Worm (Caenorhabditis elegans) whole organism, late embryonic: ENCODE measurements around the gene ard-1.

Experiments
- C08G9.2 ChIP-seq: sonication (generic microtip); optimal IDR thresholded peaks from 2 replicates; lab custom pipeline; 2016; ENCODE audit warnings: mild to moderate bottlenecking, missing genetic modification characterization, moderate library complexity, missing compliant biosample characterization
- C38D4.7 ChIP-seq: fragments of 200-800 bp; sonication (Bioruptor generic); optimal IDR thresholded peaks from 2 replicates; lab custom pipeline; 2018; ENCODE audit warnings: mild to moderate bottlenecking, missing genetic modification characterization, moderate library complexity, missing compliant biosample characterization
- F13H6.1 ChIP-seq: sonication (generic microtip); optimal IDR thresholded peaks from 2 replicates; lab custom pipeline; 2016; ENCODE audit warnings: missing genetic modification characterization, missing compliant biosample characterization
- K02D7.2 ChIP-seq: sonication (generic microtip); optimal IDR thresholded peaks from 2 replicates; lab custom pipeline; 2017; ENCODE audit warnings: mild to moderate bottlenecking, missing genetic modification characterization, missing compliant biosample characterization
- ahr-1 ChIP-seq: sonication (generic microtip); optimal IDR thresholded peaks from 2 replicates; lab custom pipeline; 2016; ENCODE audit warnings: missing genetic modification characterization, missing compliant biosample characterization
- ama-1 ChIP-seq: fragments of 150-350 bp; optimal IDR thresholded peaks from 2 replicates; lab custom pipeline; 2014
- ceh-18 ChIP-seq: sonication (generic microtip); optimal IDR thresholded peaks from 2 replicates; lab custom pipeline; 2016; ENCODE audit warnings: missing genetic modification characterization, missing compliant biosample characterization
- ceh-19 ChIP-seq: fragments of 200-800 bp; sonication (Bioruptor generic); optimal IDR thresholded peaks from 2 replicates; lab custom pipeline; 2018; ENCODE audit warnings: mild to moderate bottlenecking, missing genetic modification characterization, missing compliant biosample characterization
- ceh-2 ChIP-seq: sonication (generic microtip); optimal IDR thresholded peaks from 2 replicates; lab custom pipeline; 2016; ENCODE audit warnings: missing genotype, missing genetic modification characterization, missing compliant biosample characterization
- ceh-22 ChIP-seq: sonication (generic microtip); optimal IDR thresholded peaks from 2 replicates; lab custom pipeline; 2017; ENCODE audit warnings: missing biosample characterization, missing genetic modification characterization
- ceh-24 ChIP-seq: sonication (generic microtip); optimal IDR thresholded peaks from 2 replicates; lab custom pipeline; 2016; ENCODE audit warnings: mild to moderate bottlenecking, missing genetic modification characterization, missing compliant biosample characterization
- ceh-30 ChIP-seq: fragments of 150-350 bp; optimal IDR thresholded peaks from 2 replicates; lab custom pipeline; 2014; ENCODE audit warnings: missing biosample characterization, missing genetic modification characterization
- ceh-31 ChIP-seq: sonication (generic microtip); optimal IDR thresholded peaks from 2 replicates; lab custom pipeline; 2016; ENCODE audit warnings: missing genetic modification characterization, missing compliant biosample characterization
- ceh-34 ChIP-seq: sonication (generic microtip); optimal IDR thresholded peaks from 2 replicates; lab custom pipeline; 2016; ENCODE audit warnings: mild to moderate bottlenecking, missing genetic modification characterization, missing compliant biosample characterization
- ceh-45 ChIP-seq: fragments of 200-800 bp; sonication (Bioruptor generic); IDR thresholded peaks from 2 replicates; pipeline ENCODE4 v1.3.6; 2022; ENCODE audit warnings: missing genetic modification reagents, missing genetic modification characterization, missing compliant biosample characterization
- ceh-6 ChIP-seq: fragments of 200-800 bp; sonication (Bioruptor generic); optimal IDR thresholded peaks from 2 replicates; lab custom pipeline; 2018; ENCODE audit warnings: mild to moderate bottlenecking, missing genetic modification characterization, missing compliant biosample characterization
- che-1 ChIP-seq: sonication (generic microtip); optimal IDR thresholded peaks from 2 replicates; lab custom pipeline; 2016; ENCODE audit warnings: mild to moderate bottlenecking, missing genetic modification characterization, missing compliant biosample characterization
- elt-4 ChIP-seq: sonication (generic microtip); optimal IDR thresholded peaks from 2 replicates; lab custom pipeline; 2016; ENCODE audit warnings: missing genetic modification characterization, missing compliant biosample characterization
- ets-4 ChIP-seq: sonication (generic microtip); optimal IDR thresholded peaks from 2 replicates; lab custom pipeline; 2016; ENCODE audit warnings: missing genetic modification characterization, missing compliant biosample characterization
- eyg-1 ChIP-seq: sonication (generic microtip); optimal IDR thresholded peaks from 2 replicates; lab custom pipeline; 2016; ENCODE audit warnings: missing genotype, missing genetic modification characterization, missing compliant biosample characterization
- fax-1 ChIP-seq: sonication (generic microtip); optimal IDR thresholded peaks from 2 replicates; lab custom pipeline; 2016; ENCODE audit warnings: missing genotype, missing genetic modification characterization, missing compliant biosample characterization
- fkh-10 ChIP-seq: fragments of 150-350 bp; optimal IDR thresholded peaks from 2 replicates; lab custom pipeline; 2014; ENCODE audit warnings: missing biosample characterization, missing genetic modification reagents, missing genetic modification characterization
- fkh-6 ChIP-seq: sonication (generic microtip); optimal IDR thresholded peaks from 2 replicates; lab custom pipeline; 2016; ENCODE audit warnings: missing genetic modification characterization, missing compliant biosample characterization
- gmeb-2 ChIP-seq: sonication (generic microtip); optimal IDR thresholded peaks from 2 replicates; lab custom pipeline; 2016; ENCODE audit warnings: missing genetic modification characterization, inconsistent platforms, missing compliant biosample characterization
- hlh-15 ChIP-seq: sonication (generic microtip); optimal IDR thresholded peaks from 2 replicates; lab custom pipeline; 2016; ENCODE audit warnings: missing genetic modification characterization, missing compliant biosample characterization
- hlh-8 ChIP-seq: sonication (generic microtip); optimal IDR thresholded peaks from 2 replicates; lab custom pipeline; 2016; ENCODE audit warnings: missing genotype, missing genetic modification characterization, missing compliant biosample characterization
- lim-6 ChIP-seq: sonication (generic microtip); optimal IDR thresholded peaks from 2 replicates; lab custom pipeline; 2016; ENCODE audit warnings: missing genetic modification characterization, missing compliant biosample characterization
- madf-2 ChIP-seq: sonication (generic microtip); optimal IDR thresholded peaks from 2 replicates; lab custom pipeline; 2017; ENCODE audit warnings: missing genetic modification characterization, missing compliant biosample characterization
- mec-3 ChIP-seq: sonication (generic microtip); optimal IDR thresholded peaks from 2 replicates; lab custom pipeline; 2016; ENCODE audit warnings: borderline replicate concordance, missing genetic modification characterization, missing compliant biosample characterization
- nfya-1 ChIP-seq: sonication (generic microtip); optimal IDR thresholded peaks from 2 replicates; lab custom pipeline; 2017; ENCODE audit warnings: missing genetic modification characterization, mild to moderate bottlenecking, missing compliant biosample characterization, antibody characterized with exemption, moderate library complexity
- odd-2 ChIP-seq: sonication (generic microtip); optimal IDR thresholded peaks from 2 replicates; lab custom pipeline; 2017; ENCODE audit warnings: antibody characterized with exemption, mild to moderate bottlenecking, missing genetic modification characterization, missing compliant biosample characterization
- pat-9 ChIP-seq: fragments of 200-800 bp; sonication (Bioruptor generic); optimal IDR thresholded peaks from 2 replicates; lab custom pipeline; 2018; ENCODE audit warnings: mild to moderate bottlenecking, missing genetic modification characterization, moderate library complexity, missing compliant biosample characterization
- pax-1 ChIP-seq: fragments of 150-350 bp; optimal IDR thresholded peaks from 2 replicates; lab custom pipeline; 2014; ENCODE audit warnings: missing biosample characterization, missing genetic modification characterization
- pha-2 ChIP-seq: sonication (generic microtip); optimal IDR thresholded peaks from 2 replicates; lab custom pipeline; 2017; ENCODE audit warnings: mild to moderate bottlenecking, missing genetic modification characterization, missing compliant biosample characterization
- pha-4 ChIP-seq: fragments of 150-350 bp; optimal IDR thresholded peaks from 2 replicates; lab custom pipeline; 2018; ENCODE audit warnings: missing biosample characterization, missing genetic modification reagents, missing genetic modification characterization
- ref-2 ChIP-seq: sonication (generic microtip); optimal IDR thresholded peaks from 2 replicates; lab custom pipeline; 2016; ENCODE audit warnings: missing genetic modification characterization, missing compliant biosample characterization
- rnt-1 ChIP-seq: sonication (generic microtip); optimal IDR thresholded peaks from 2 replicates; lab custom pipeline; 2016; ENCODE audit warnings: missing genetic modification characterization, missing compliant biosample characterization
- sox-2 ChIP-seq: fragments of 200-800 bp; sonication (Bioruptor generic); IDR thresholded peaks from 2 replicates; pipeline ENCODE4 v1.3.6; 2022; ENCODE audit warnings: missing genetic modification reagents, missing genetic modification characterization, missing compliant biosample characterization
- sox-4 ChIP-seq: sonication (generic microtip); optimal IDR thresholded peaks from 2 replicates; lab custom pipeline; 2017; ENCODE audit warnings: mild to moderate bottlenecking, missing genetic modification characterization, inconsistent platforms, missing compliant biosample characterization
- syd-9 ChIP-seq: sonication (generic microtip); optimal IDR thresholded peaks from 2 replicates; lab custom pipeline; 2016; ENCODE audit warnings: mild to moderate bottlenecking, missing genetic modification characterization, moderate library complexity, missing compliant biosample characterization
- tbx-2 ChIP-seq: sonication (generic microtip); optimal IDR thresholded peaks from 2 replicates; lab custom pipeline; 2016; ENCODE audit warnings: missing genetic modification characterization, missing compliant biosample characterization
- tbx-7 ChIP-seq: sonication (generic microtip); optimal IDR thresholded peaks from 2 replicates; lab custom pipeline; 2016; ENCODE audit warnings: missing genotype, missing genetic modification characterization, missing compliant biosample characterization
- ttx-3 ChIP-seq: sonication (generic microtip); optimal IDR thresholded peaks from 2 replicates; lab custom pipeline; 2016; ENCODE audit warnings: missing genetic modification reagents, missing genetic modification characterization, missing compliant biosample characterization
- unc-3 ChIP-seq, 2 experiments: fragments of 200-800 bp in 1 of 2; sonication (Bioruptor generic) in 1 of 2; sonication (generic microtip) in 1 of 2; conservative IDR thresholded peaks in 1 of 2; optimal IDR thresholded peaks in 1 of 2; 2 replicates each; pipeline versions ENCODE4 v1.3.6 to Lab custom; 2016 to 2022; ENCODE audit warnings: missing compliant biosample characterization in 2 of 2, missing genetic modification characterization in 2 of 2, missing genetic modification reagents in 1 of 2
- unc-42 ChIP-seq: sonication (generic microtip); optimal IDR thresholded peaks from 2 replicates; lab custom pipeline; 2016; ENCODE audit warnings: missing genotype, missing genetic modification characterization, missing compliant biosample characterization
- unc-55 ChIP-seq: sonication (generic microtip); optimal IDR thresholded peaks from 2 replicates; lab custom pipeline; 2017; ENCODE audit warnings: missing biosample characterization, missing genetic modification reagents, missing genetic modification characterization
- zip-5 ChIP-seq: sonication (generic microtip); optimal IDR thresholded peaks from 2 replicates; lab custom pipeline; 2016; ENCODE audit warnings: missing genetic modification characterization, missing compliant biosample characterization
- ztf-16 ChIP-seq: sonication (generic microtip); optimal IDR thresholded peaks from 2 replicates; lab custom pipeline; 2017; ENCODE audit warnings: missing genetic modification characterization, missing compliant biosample characterization

The ard-1 gene

ce11 chrIV:11131268-11131667 lies at the start of gene ard-1:
Gene ard-1 (plus strand): TSS chrIV:11131279.
- TF ChIP-seq ref-2 (tag; lab: Kevin White, UChicago) (no peak), unc-42 (tag; lab: Kevin White, UChicago) (no peak), ztf-16 (tag; lab: Kevin White, UChicago) (no peak), pax-1 (tag; lab: Kevin White, UChicago) (no peak), ets-4 (tag; lab: Kevin White, UChicago) (no peak), tbx-2 (no peak), K02D7.2 (tag; lab: Kevin White, UChicago) (no peak), zip-5 (no peak), sox-4 (tag; lab: Kevin White, UChicago) (no peak), ceh-24 (tag; lab: Kevin White, UChicago) (no peak), lim-6 (tag; lab: Kevin White, UChicago) (no peak), ceh-30 (tag; lab: Kevin White, UChicago) (no peak), syd-9 (tag; lab: Kevin White, UChicago) (no peak), nfya-1 (tag; lab: Kevin White, UChicago) (no peak), gmeb-2 (tag; lab: Kevin White, UChicago) (no peak)

ce11 chrIV:11082153-11082552 lies 48.9 kb upstream of the ard-1 start, which contains the start of gene let-70:
Gene let-70 (minus strand): TSS chrIV:11082253.
- TF ChIP-seq ahr-1 (tag; lab: Kevin White, UChicago): no peak
- no peak for TF ChIP-seq ceh-2 (tag; lab: Kevin White, UChicago)
- TF ChIP-seq rnt-1 (tag; lab: Kevin White, UChicago): no peak
- TF ChIP-seq, all 69 proteins: peak for 0

ce11 chrIV:11082789-11083235 lies 48.3 kb upstream of the ard-1 start:
- TF ChIP-seq ama-1 (lab: Kevin White, UChicago) (no peak), ceh-24 (tag; lab: Kevin White, UChicago) (no peak), hlh-15 (tag; lab: Kevin White, UChicago) (no peak), pax-1 (tag; lab: Kevin White, UChicago) (no peak), sox-2 (no peak), F13H6.1 (tag; lab: Kevin White, UChicago) (peak; percentile 42), tbx-2 (peak; percentile 94), eyg-1 (peak; percentile 27), ceh-19 (GFP tag; lab: Kevin White, UChicago) (peak; percentile 64), pat-9 (no peak), ceh-2 (tag; lab: Kevin White, UChicago) (peak; percentile 81), ztf-16 (tag; lab: Kevin White, UChicago) (peak; percentile 54), tbx-7 (tag; lab: Kevin White, UChicago) (no peak), ceh-18 (tag; lab: Kevin White, UChicago) (peak; percentile 94), fkh-6 (peak; percentile 24), ets-4 (tag; lab: Kevin White, UChicago) (peak; percentile 75), unc-3 (GFP tag; conservative IDR thresholded peaks at IDR 0.05; lab: Robert Waterston, UW) (no peak), unc-3 (tag; optimal IDR thresholded peaks at IDR 0.05; lab: Kevin White, UChicago) (peak; percentile 40), ceh-31 (tag; lab: Kevin White, UChicago) (peak; percentile 94), odd-2 (no peak), syd-9 (tag; lab: Kevin White, UChicago) (peak; percentile 67), pha-2 (no peak), ttx-3 (tag; lab: Kevin White, UChicago) (no peak), zip-5 (no peak), pha-4 (tag; lab: Kevin White, UChicago) (no peak), lim-6 (tag; lab: Kevin White, UChicago) (peak; percentile 56), fkh-10 (no peak), C08G9.2 (tag; lab: Kevin White, UChicago) (peak; percentile 40), ceh-22 (peak; percentile 48), C38D4.7 (GFP tag; lab: Kevin White, UChicago) (no peak), mec-3 (tag; lab: Kevin White, UChicago) (peak; percentile 18), fax-1 (tag; lab: Kevin White, UChicago) (peak; percentile 45), hlh-8 (tag; lab: Kevin White, UChicago) (peak; percentile 66), unc-55 (GFP tag; lab: Kevin White, UChicago) (peak; percentile 85), madf-2 (peak; percentile 60), ceh-6 (GFP tag; lab: Kevin White, UChicago) (no peak), ceh-45 (GFP tag; lab: Robert Waterston, UW) (no peak), elt-4 (tag; lab: Kevin White, UChicago) (no peak), che-1 (tag; lab: Kevin White, UChicago) (no peak), ceh-34 (tag; lab: Kevin White, UChicago) (peak; percentile 95)
